Fruit fly (Drosophila melanogaster) whole organism, embryonic: Measurements from ENCODE around the gene CG4424.
A peak's percentile ranks its signal among the peaks of the same experiment; 100 is the strongest.

Experiments
- Adf1 ChIP-seq: fragments of 200-800 bp; sonication (Bioruptor generic); IDR thresholded peaks from 2 replicates; pipeline ENCODE4 v1.3.6; 2022; ENCODE audit warnings: missing biosample characterization, missing genetic modification characterization
- BEAF-32 ChIP-seq: fragments of 200-800 bp; sonication (Bioruptor generic); optimal IDR thresholded peaks from 3 replicates; lab custom pipeline; 2017; ENCODE audit warnings: missing biosample characterization, missing genetic modification characterization, mild to moderate bottlenecking, moderate library complexity, missing genetic modification reagents
- CG10431 ChIP-seq: fragments of 200-800 bp; sonication (Bioruptor generic); optimal IDR thresholded peaks from 3 replicates; lab custom pipeline; 2018; ENCODE audit warnings: missing biosample characterization, mild to moderate bottlenecking, missing genetic modification characterization
- CG10979 ChIP-seq: fragments of 200-800 bp; sonication (Bioruptor generic); optimal IDR thresholded peaks from 2 replicates; lab custom pipeline; 2018; ENCODE audit warnings: missing biosample characterization, mild to moderate bottlenecking, missing genetic modification characterization, moderate library complexity
- CG11695 ChIP-seq: fragments of 200-800 bp; sonication (Bioruptor generic); IDR thresholded peaks from 3 replicates; pipeline ENCODE4 v1.3.6; 2022; ENCODE audit warnings: missing biosample characterization, missing genetic modification characterization
- CG1233 ChIP-seq: fragments of 200-800 bp; sonication (Bioruptor generic); optimal IDR thresholded peaks from 4 replicates; lab custom pipeline; 2018; ENCODE audit warnings: missing biosample characterization, mild to moderate bottlenecking, missing genetic modification characterization
- CG13624 ChIP-seq: fragments of 200-800 bp; sonication (Bioruptor generic); optimal IDR thresholded peaks from 2 replicates; lab custom pipeline; 2016; ENCODE audit warnings: missing biosample characterization, missing genetic modification characterization
- CG17829 ChIP-seq: fragments of 200-800 bp; optimal IDR thresholded peaks from 2 replicates; lab custom pipeline; 2019; ENCODE audit warnings: missing biosample characterization, mild to moderate bottlenecking, missing genetic modification characterization, moderate library complexity
- CG2120 ChIP-seq: fragments of 200-800 bp; sonication (Bioruptor generic); optimal IDR thresholded peaks from 3 replicates; lab custom pipeline; 2016; ENCODE audit warnings: missing biosample characterization, missing genetic modification characterization
- CG2129 ChIP-seq: fragments of 200-800 bp; sonication (Bioruptor generic); IDR thresholded peaks from 2 replicates; pipeline ENCODE4 v1.3.6; 2022; ENCODE audit warnings: missing biosample characterization, missing genetic modification characterization; ENCODE audit not compliant: partially characterized antibody
- CG2678 ChIP-seq: fragments of 200-800 bp; sonication (Bioruptor generic); optimal IDR thresholded peaks from 3 replicates; lab custom pipeline; 2019; ENCODE audit warnings: missing biosample characterization, mild to moderate bottlenecking, missing genetic modification characterization, moderate library complexity
- CG34224 ChIP-seq: fragments of 200-800 bp; sonication (Bioruptor generic); IDR thresholded peaks from 3 replicates; pipeline ENCODE4 v1.3.6; 2022; ENCODE audit warnings: missing biosample characterization, missing genetic modification characterization; ENCODE audit not compliant: partially characterized antibody
- CG3838 ChIP-seq: fragments of 200-800 bp; sonication (Bioruptor generic); optimal IDR thresholded peaks from 3 replicates; lab custom pipeline; 2016; ENCODE audit warnings: missing biosample characterization, missing genetic modification characterization
- CG4707 ChIP-seq: fragments of 200-800 bp; sonication (Bioruptor generic); optimal IDR thresholded peaks from 2 replicates; lab custom pipeline; 2018; ENCODE audit warnings: missing biosample characterization, mild to moderate bottlenecking, missing genetic modification characterization, moderate library complexity
- CG6272 ChIP-seq: fragments of 200-800 bp; sonication (Bioruptor generic); IDR thresholded peaks from 2 replicates; pipeline ENCODE4 v1.3.6; 2022; ENCODE audit warnings: missing biosample characterization, missing genetic modification characterization
- CG6854 ChIP-seq: fragments of 200-800 bp; sonication (Bioruptor generic); optimal IDR thresholded peaks from 3 replicates; lab custom pipeline; 2017; ENCODE audit warnings: missing biosample characterization, mild to moderate bottlenecking, missing genetic modification characterization
- CG7928 ChIP-seq: fragments of 200-800 bp; sonication (Bioruptor generic); optimal IDR thresholded peaks from 2 replicates; lab custom pipeline; 2017; ENCODE audit warnings: missing biosample characterization, mild to moderate bottlenecking, missing genetic modification characterization
- CG7987 ChIP-seq: fragments of 200-800 bp; sonication (Bioruptor generic); optimal IDR thresholded peaks from 2 replicates; lab custom pipeline; 2018; ENCODE audit warnings: missing biosample characterization, mild to moderate bottlenecking, missing genetic modification characterization, moderate library complexity
- CG9932 ChIP-seq: fragments of 200-800 bp; sonication (Bioruptor generic); IDR thresholded peaks from 2 replicates; pipeline ENCODE4 v1.3.6; 2022; ENCODE audit warnings: missing biosample characterization, missing genetic modification characterization
- Dek ChIP-seq: fragments of 200-800 bp; sonication (Bioruptor generic); optimal IDR thresholded peaks from 3 replicates; lab custom pipeline; 2019; ENCODE audit warnings: missing biosample characterization, mild to moderate bottlenecking, missing genetic modification characterization, moderate library complexity
- E2f1 ChIP-seq: fragments of 200-800 bp; sonication (Bioruptor generic); IDR thresholded peaks from 2 replicates; pipeline ENCODE4 v1.3.6; 2022; ENCODE audit warnings: missing biosample characterization, missing genetic modification characterization
- Fer2 ChIP-seq: fragments of 200-800 bp; sonication (Bioruptor generic); optimal IDR thresholded peaks from 2 replicates; lab custom pipeline; 2018; ENCODE audit warnings: missing biosample characterization, mild to moderate bottlenecking, missing genetic modification characterization, moderate library complexity
- HLH3B ChIP-seq: fragments of 200-800 bp; sonication (Bioruptor generic); IDR thresholded peaks from 2 replicates; pipeline ENCODE4 v1.3.6; 2022; ENCODE audit warnings: missing biosample characterization, missing genetic modification characterization
- Jarid2 ChIP-seq: fragments of 200-800 bp; sonication (Bioruptor generic); optimal IDR thresholded peaks from 3 replicates; lab custom pipeline; 2017; ENCODE audit warnings: mild to moderate bottlenecking, missing biosample characterization, missing genetic modification reagents, missing genetic modification characterization
- Lim3 ChIP-seq: fragments of 200-800 bp; sonication (Bioruptor generic); IDR thresholded peaks from 2 replicates; pipeline ENCODE4 v1.3.6; 2022; ENCODE audit warnings: missing biosample characterization, missing genetic modification characterization
- MTF-1 ChIP-seq: fragments of 200-800 bp; sonication (Bioruptor generic); optimal IDR thresholded peaks from 2 replicates; lab custom pipeline; 2018; ENCODE audit warnings: missing biosample characterization, mild to moderate bottlenecking, missing genetic modification characterization, borderline replicate concordance
- Nf-YC ChIP-seq: fragments of 200-800 bp; optimal IDR thresholded peaks from 3 replicates; lab custom pipeline; 2019; ENCODE audit warnings: missing biosample characterization, mild to moderate bottlenecking, missing genetic modification characterization, moderate library complexity
- Opbp ChIP-seq: fragments of 200-800 bp; sonication (Bioruptor generic); IDR thresholded peaks from 3 replicates; pipeline ENCODE4 v1.3.6; 2022; ENCODE audit warnings: missing biosample characterization, missing genetic modification characterization; ENCODE audit not compliant: partially characterized antibody
- Taf1 ChIP-seq: fragments of 200-800 bp; sonication (Bioruptor generic); IDR thresholded peaks from 2 replicates; pipeline ENCODE4 v1.3.6; 2022; ENCODE audit warnings: missing biosample characterization, missing genetic modification characterization
- ac ChIP-seq: fragments of 200-800 bp; sonication (Bioruptor generic); optimal IDR thresholded peaks from 3 replicates; lab custom pipeline; 2017; ENCODE audit warnings: missing biosample characterization, mild to moderate bottlenecking, missing genetic modification characterization
- ash1 ChIP-seq: fragments of 200-800 bp; sonication (Bioruptor generic); optimal IDR thresholded peaks from 2 replicates; lab custom pipeline; 2018; ENCODE audit warnings: missing biosample characterization, mild to moderate bottlenecking, missing genetic modification characterization
- bbx ChIP-seq: fragments of 200-800 bp; sonication (Bioruptor generic); IDR thresholded peaks from 2 replicates; pipeline ENCODE4 v1.3.6; 2022; ENCODE audit warnings: missing biosample characterization, missing genetic modification characterization; ENCODE audit not compliant: partially characterized antibody
- danr ChIP-seq: fragments of 200-800 bp; sonication (Bioruptor generic); IDR thresholded peaks from 2 replicates; pipeline ENCODE4 v1.3.6; 2022; ENCODE audit warnings: missing biosample characterization, missing genetic modification characterization
- esg ChIP-seq: fragments of 200-800 bp; sonication (Bioruptor generic); conservative IDR thresholded peaks from 2 replicates; pipeline ENCODE4 v1.3.6; 2022; ENCODE audit warnings: missing biosample characterization, missing genetic modification characterization
- fru ChIP-seq: fragments of >200 bp; optimal IDR thresholded peaks from 2 replicates; lab custom pipeline; 2017
- fu2 ChIP-seq: fragments of 200-800 bp; sonication (Bioruptor generic); optimal IDR thresholded peaks from 2 replicates; lab custom pipeline; 2016; ENCODE audit warnings: missing biosample characterization, missing genetic modification characterization
- gsb-n ChIP-seq: fragments of 200-800 bp; sonication (Bioruptor generic); optimal IDR thresholded peaks from 3 replicates; lab custom pipeline; 2018; ENCODE audit warnings: missing biosample characterization, mild to moderate bottlenecking, missing genetic modification characterization
- ind ChIP-seq: fragments of 200-800 bp; sonication (Bioruptor generic); optimal IDR thresholded peaks from 3 replicates; lab custom pipeline; 2016; ENCODE audit warnings: missing biosample characterization, missing genetic modification characterization
- jumu ChIP-seq: fragments of 200-800 bp; sonication (Bioruptor generic); optimal IDR thresholded peaks from 3 replicates; lab custom pipeline; 2016; ENCODE audit warnings: missing biosample characterization, missing genetic modification characterization
- luna ChIP-seq: fragments of 200-800 bp; sonication (Bioruptor generic); optimal IDR thresholded peaks from 2 replicates; lab custom pipeline; 2016; ENCODE audit warnings: missing biosample characterization, missing genetic modification characterization
- pfk ChIP-seq: fragments of 200-800 bp; sonication (Bioruptor generic); optimal IDR thresholded peaks from 2 replicates; lab custom pipeline; 2018; ENCODE audit warnings: missing biosample characterization, mild to moderate bottlenecking, missing genetic modification characterization, moderate library complexity
- pho ChIP-seq: fragments of 200-800 bp; sonication (Bioruptor generic); optimal IDR thresholded peaks from 2 replicates; lab custom pipeline; 2016; ENCODE audit warnings: missing biosample characterization, missing genetic modification characterization
- phol ChIP-seq: fragments of 200-800 bp; sonication (Bioruptor generic); optimal IDR thresholded peaks from 3 replicates; lab custom pipeline; 2018; ENCODE audit warnings: missing biosample characterization, mild to moderate bottlenecking, missing genetic modification characterization, moderate library complexity
- pum ChIP-seq: fragments of 200-800 bp; sonication (Bioruptor generic); optimal IDR thresholded peaks from 2 replicates; lab custom pipeline; 2016; ENCODE audit warnings: missing biosample characterization, missing genetic modification characterization
- scrt ChIP-seq: fragments of 200-800 bp; sonication (Bioruptor generic); optimal IDR thresholded peaks from 2 replicates; lab custom pipeline; 2018; ENCODE audit warnings: missing biosample characterization, mild to moderate bottlenecking, missing genetic modification characterization, moderate library complexity
- sima ChIP-seq: fragments of 200-800 bp; sonication (Bioruptor generic); optimal IDR thresholded peaks from 2 replicates; lab custom pipeline; 2016; ENCODE audit warnings: missing biosample characterization, missing genetic modification characterization
- ssp ChIP-seq: fragments of 200-800 bp; sonication (Bioruptor generic); IDR thresholded peaks from 2 replicates; pipeline ENCODE4 v1.3.6; 2022; ENCODE audit warnings: missing biosample characterization, missing genetic modification characterization
- toy ChIP-seq: fragments of 200-800 bp; sonication (Bioruptor generic); IDR thresholded peaks from 2 replicates; pipeline ENCODE4 v1.3.6; 2022; ENCODE audit warnings: missing biosample characterization, missing genetic modification characterization
- twi ChIP-seq: fragments of 200-800 bp; optimal IDR thresholded peaks from 2 replicates; lab custom pipeline; 2019; ENCODE audit warnings: missing biosample characterization, mild to moderate bottlenecking, missing genetic modification characterization, moderate library complexity
- wek ChIP-seq: fragments of 200-800 bp; sonication (Bioruptor generic); optimal IDR thresholded peaks from 3 replicates; lab custom pipeline; 2018; ENCODE audit warnings: missing biosample characterization, mild to moderate bottlenecking, missing genetic modification characterization, moderate library complexity

The CG4424 gene

DNA sequence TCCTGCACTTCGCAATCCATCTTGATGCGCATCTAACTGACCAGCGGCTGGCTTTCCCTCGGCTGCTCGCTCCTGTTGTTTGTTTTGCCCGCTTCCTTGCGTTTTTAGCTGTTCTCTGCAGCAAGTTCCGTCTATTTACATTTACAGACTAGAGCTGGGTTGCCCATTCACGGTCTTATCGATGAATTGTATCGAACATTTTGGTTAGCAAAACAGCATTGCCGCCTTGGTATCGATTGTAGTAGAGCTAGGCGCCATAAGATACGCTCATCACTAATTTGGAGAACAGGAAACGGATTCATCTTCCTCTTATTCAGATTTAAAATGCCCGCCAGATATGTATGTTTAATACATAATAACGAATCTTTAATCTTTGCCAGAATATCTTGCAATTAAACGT, 8.0 kb upstream of the CG4424 start, which contains the start of gene Regnase-1 (continued):
- TF ChIP-seq CG2120 (GFP tag; lab: Kevin White, UChicago), result peak; percentile 83
- TF ChIP-seq CG10431, result peak; percentile 88
- peak; percentile 96 for TF ChIP-seq BEAF-32 (GFP tag; lab: Kevin White, UChicago)
- TF ChIP-seq luna (GFP tag; lab: Kevin White, UChicago), result peak; percentile 89
- peak; percentile 93 for TF ChIP-seq CG4707 (GFP tag; lab: Kevin White, UChicago)
- TF ChIP-seq ssp (GFP tag; lab: Robert Waterston, UW), result peak; percentile 65
- TF ChIP-seq toy (GFP tag; lab: Robert Waterston, UW), result peak; percentile 71
- peak; percentile 96 for TF ChIP-seq CG34224 (GFP tag; lab: Robert Waterston, UW)
- no peak for TF ChIP-seq Lim3 (GFP tag; lab: Robert Waterston, UW)
- peak; percentile 73; the same call in 1 of the 2 replicates for TF ChIP-seq Adf1 (GFP tag; lab: Robert Waterston, UW)
- TF ChIP-seq pum (GFP tag; lab: Kevin White, UChicago), result peak; percentile 79
- peak; percentile 90 for TF ChIP-seq CG17829
- no peak for TF ChIP-seq fru
- peak; percentile 74 for TF ChIP-seq twi (tag; lab: Kevin White, UChicago)
- peak; percentile 77 for TF ChIP-seq sima
- TF ChIP-seq CG13624 (GFP tag; lab: Kevin White, UChicago), result peak; percentile 94
- TF ChIP-seq gsb-n (tag; lab: Kevin White, UChicago), result peak; percentile 94
- TF ChIP-seq bbx (GFP tag; lab: Robert Waterston, UW), result peak; percentile 96
- peak; percentile 82 for TF ChIP-seq CG3838 (GFP tag; lab: Kevin White, UChicago)
- peak; percentile 87; the same call in 1 of the 2 replicates for TF ChIP-seq HLH3B (GFP tag; lab: Robert Waterston, UW)
- TF ChIP-seq pho (GFP tag; lab: Kevin White, UChicago), result peak; percentile 91
- TF ChIP-seq pfk (GFP tag; lab: Kevin White, UChicago), result peak; percentile 81
- TF ChIP-seq CG2129, result peak; percentile 88
- TF ChIP-seq ind (GFP tag; lab: Kevin White, UChicago), result peak; percentile 71
- peak; percentile 92 for TF ChIP-seq wek
- TF ChIP-seq CG6272 (GFP tag; lab: Robert Waterston, UW), result peak; percentile 77
- peak; percentile 98 for TF ChIP-seq Opbp (GFP tag; lab: Robert Waterston, UW)
- peak; percentile 80 for TF ChIP-seq Dek
- peak; percentile 67 for TF ChIP-seq CG7928
- TF ChIP-seq Nf-YC (tag; lab: Kevin White, UChicago), result peak; percentile 78
- TF ChIP-seq CG1233 (GFP tag; lab: Kevin White, UChicago), result peak; percentile 96
- TF ChIP-seq CG9932 (GFP tag; lab: Robert Waterston, UW), result peak; percentile 87
- TF ChIP-seq fu2 (GFP tag; lab: Kevin White, UChicago), result peak; percentile 88
- TF ChIP-seq danr, result peak; percentile 35; the same call in 1 of the 2 replicates
- peak; percentile 95 for TF ChIP-seq phol (tag; lab: Kevin White, UChicago)
- peak; percentile 53; the same call in 1 of the 2 replicates for TF ChIP-seq Taf1
- peak; percentile 78 for TF ChIP-seq Jarid2 (GFP tag; lab: Kevin White, UChicago)
- peak; percentile 91 for TF ChIP-seq Fer2 (tag; lab: Kevin White, UChicago)
- TF ChIP-seq CG6854, result peak; percentile 93
- peak; percentile 77 for TF ChIP-seq ac
- TF ChIP-seq CG2678, result peak; percentile 82
- 0 out of 2 replicates have a peak, but pooled peaks have one; percentile 15 for TF ChIP-seq esg (GFP tag; lab: Robert Waterston, UW)
- peak; percentile 90 for TF ChIP-seq E2f1
- TF ChIP-seq CG7987, result peak; percentile 98
- peak; percentile 94 for TF ChIP-seq ash1 (GFP tag; lab: Kevin White, UChicago)
- peak; percentile 85 for TF ChIP-seq CG10979
- TF ChIP-seq CG11695 (GFP tag; lab: Robert Waterston, UW), result peak; percentile 78
- peak; percentile 89 for TF ChIP-seq scrt (GFP tag; lab: Kevin White, UChicago)
- peak; percentile 97 for TF ChIP-seq MTF-1 (GFP tag; lab: Kevin White, UChicago)
- TF ChIP-seq jumu (GFP tag; lab: Kevin White, UChicago), result peak; percentile 51
